Fruit fly (Drosophila melanogaster) whole organism: Measurements from ENCODE around the gene CG42656.

Experiments used
- CG8478 ChIP-seq: fragments of >200 bp; optimal IDR thresholded peaks from 2 replicates; lab custom pipeline; 2018; ENCODE audit warnings: inconsistent platforms
- pan ChIP-seq: fragments of >200 bp; optimal IDR thresholded peaks from 2 replicates; lab custom pipeline; 2017
- psq ChIP-seq: fragments of >200 bp; optimal IDR thresholded peaks from 2 replicates; lab custom pipeline; 2017
- usp ChIP-seq: fragments of >200 bp; optimal IDR thresholded peaks from 2 replicates; lab custom pipeline; 2017; ENCODE audit warnings: missing biosample characterization, missing genetic modification characterization, mixed read lengths

DNA sequence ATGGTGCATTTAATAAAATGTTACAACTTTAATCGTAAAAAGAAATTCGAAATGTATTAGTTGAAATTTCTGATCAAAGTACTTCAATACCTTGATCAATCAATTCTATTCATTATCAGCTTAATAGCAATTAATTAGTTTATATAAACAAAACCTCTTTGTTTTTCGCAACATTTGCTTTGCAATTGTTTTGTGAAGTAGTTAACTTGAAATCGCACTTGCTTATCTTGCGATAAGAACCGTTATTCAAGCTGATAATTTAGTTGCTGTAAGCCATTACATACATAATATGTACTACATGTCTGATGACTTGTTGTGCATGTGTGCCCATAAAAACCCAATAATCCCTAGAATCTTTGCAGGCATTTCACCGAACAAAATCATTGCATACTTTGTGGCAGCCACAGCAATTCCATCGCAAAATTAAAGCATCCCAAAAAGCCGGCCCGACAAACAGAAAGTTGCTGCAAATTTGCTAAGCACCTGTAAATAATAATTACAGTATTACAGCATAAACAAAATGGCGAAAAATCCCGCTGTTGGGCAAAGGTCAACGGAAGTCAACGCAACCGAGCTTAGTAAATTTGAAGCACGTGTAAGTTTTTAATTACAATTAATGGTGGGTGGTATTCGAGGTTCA is 15.2 kb upstream of the CG42656 start:
- TF ChIP-seq usp (GFP tag; lab: Kevin White, UChicago) (no peak), pan (lab: Kevin White, UChicago) (no peak), psq (lab: Kevin White, UChicago) (no peak), CG8478 (lab: Kevin White, UChicago) (no peak)
